Worm (Caenorhabditis elegans): ENCODE measurements around the gene sdz-36.
A peak's percentile ranks its signal among the peaks of the same experiment; 100 is the strongest.

- TF ChIP-seq blmp-1 (tag; optimal IDR thresholded peaks at IDR 0.05) (peak; percentile 87), nhr-90 (tag; optimal IDR thresholded peaks at IDR 0.05; ENCODE audit: poor library complexity) (peak; percentile 56), elt-3 (tag; optimal IDR thresholded peaks at IDR 0.05) (peak in 2 of 6 experiments; percentile 15 to 62), tbx-2 (tag; optimal IDR thresholded peaks at IDR 0.05) (peak; percentile 81), ces-1 (GFP tag; optimal IDR thresholded peaks at IDR 0.05) (no peak)
These were observed 27.7 kb downstream of the sdz-36 start for ce11 chrIV:9718396-9718795.

Data from whole organism, L1 larva.